Worm (Caenorhabditis elegans): ENCODE data around the gene C14E2.11.

DNA sequence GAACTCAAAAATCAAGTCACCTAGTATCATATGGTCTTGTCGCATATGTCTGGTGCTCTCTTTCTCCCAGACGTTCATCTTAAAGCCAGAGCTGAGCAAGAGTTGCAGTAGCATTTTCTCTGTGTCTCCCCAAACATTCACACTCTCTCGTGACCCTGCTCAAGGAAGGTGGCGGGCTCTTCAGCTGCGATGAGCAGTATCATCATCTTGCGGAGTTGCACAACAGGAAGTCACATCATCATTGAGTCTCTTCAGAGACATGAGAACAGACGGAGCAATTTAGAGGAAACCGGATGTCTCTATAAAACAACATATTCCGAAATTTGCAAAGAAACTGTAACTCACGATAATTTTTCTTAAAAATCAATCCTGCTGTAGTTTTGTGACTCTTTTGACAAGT, 2.7 kb upstream of the C14E2.11 start:
- TF ChIP-seq skn-1 (tag; optimal IDR thresholded peaks at IDR 0.05): no peak
- no peak for TF ChIP-seq zag-1 (tag; optimal IDR thresholded peaks at IDR 0.05)
- TF ChIP-seq nhr-12 (tag; optimal IDR thresholded peaks at IDR 0.05): no peak
- TF ChIP-seq aly-2 (tag; optimal IDR thresholded peaks at IDR 0.05): no peak
- TF ChIP-seq mef-2 (tag; optimal IDR thresholded peaks at IDR 0.05): no peak
- TF ChIP-seq sox-4 (tag; optimal IDR thresholded peaks at IDR 0.05): no peak
- no peak for TF ChIP-seq fkh-10 (GFP tag; optimal IDR thresholded peaks at IDR 0.05)
- TF ChIP-seq lir-3 (tag; optimal IDR thresholded peaks at IDR 0.05; ENCODE audit: poor library complexity): no peak
- no peak for TF ChIP-seq unc-62 (GFP tag; optimal IDR thresholded peaks at IDR 0.05)
- TF ChIP-seq nhr-85 (tag): no peak
- no peak for TF ChIP-seq nhr-237 (tag; optimal IDR thresholded peaks at IDR 0.05)
- no peak for TF ChIP-seq efl-1 (optimal IDR thresholded peaks at IDR 0.05)
- peak in 1 of 2 experiments; percentile 17 for TF ChIP-seq efl-1 (GFP tag; optimal IDR thresholded peaks at IDR 0.05 in 1 of 2)
- TF ChIP-seq ceh-8 (GFP tag; optimal IDR thresholded peaks at IDR 0.05): no peak
- TF ChIP-seq lin-13 (GFP tag; optimal IDR thresholded peaks at IDR 0.05): no peak
